Worm (Caenorhabditis elegans): ENCODE measurements around the gene nas-10.

Gene nas-10

ce11 chrX:10966251-10966650 is 2.9 kb upstream of the nas-10 start, which contains the start of gene lge-1:
Gene lge-1 (plus strand): TSS chrX:10966551.
- TF ChIP-seq npax-4 (tag; optimal IDR thresholded peaks at IDR 0.05), result no peak
- TF ChIP-seq K02D7.2 (tag; optimal IDR thresholded peaks at IDR 0.05), result no peak
- TF ChIP-seq zip-5 (tag; optimal IDR thresholded peaks at IDR 0.05), result no peak
- TF ChIP-seq unc-86 (tag; optimal IDR thresholded peaks at IDR 0.05), result no peak

ce11 chrX:10965508-10965907 is 2.2 kb upstream of the nas-10 start:
- TF ChIP-seq zip-5 (tag; optimal IDR thresholded peaks at IDR 0.05) (no peak), unc-42 (tag; optimal IDR thresholded peaks at IDR 0.05) (peak; percentile 60)

ce11 chrX:10961724-10962123 is 1.6 kb downstream of the nas-10 start:
- TF ChIP-seq hlh-13 (GFP tag; optimal IDR thresholded peaks at IDR 0.05), result no peak
- no peak for TF ChIP-seq unc-42 (tag; optimal IDR thresholded peaks at IDR 0.05)
- no peak for TF ChIP-seq K02D7.2 (tag; optimal IDR thresholded peaks at IDR 0.05)
- no peak for TF ChIP-seq unc-3 (GFP tag; conservative IDR thresholded peaks at IDR 0.05)
- no peak for TF ChIP-seq unc-3 (tag; optimal IDR thresholded peaks at IDR 0.05)
- TF ChIP-seq ceh-24 (tag; optimal IDR thresholded peaks at IDR 0.05), result no peak
- no peak for TF ChIP-seq elt-4 (tag; optimal IDR thresholded peaks at IDR 0.05)
- TF ChIP-seq ceh-48 (tag; optimal IDR thresholded peaks at IDR 0.05), result no peak
- no peak for TF ChIP-seq pqm-1 (tag; optimal IDR thresholded peaks at IDR 0.05)
- no peak for TF ChIP-seq madf-2 (tag; optimal IDR thresholded peaks at IDR 0.05)
- TF ChIP-seq Y22D7AL.16 (tag; optimal IDR thresholded peaks at IDR 0.05), result no peak
- no peak for TF ChIP-seq lim-6 (tag; optimal IDR thresholded peaks at IDR 0.05)
- TF ChIP-seq unc-86 (tag; optimal IDR thresholded peaks at IDR 0.05), result no peak
- no peak for TF ChIP-seq T23F11.4 (GFP tag; optimal IDR thresholded peaks at IDR 0.05)
- no peak for TF ChIP-seq sox-2 (GFP tag; IDR thresholded peaks at IDR 0.05)

ce11 chrX:10959136-10959535 is 4.2 kb downstream of the nas-10 start, which contains the start of gene K09C8.2:
Gene K09C8.2 (plus strand): TSS chrX:10959436.
- TF ChIP-seq sox-2 (GFP tag; IDR thresholded peaks at IDR 0.05) (no peak), hlh-8 (tag; optimal IDR thresholded peaks at IDR 0.05) (no peak), dmd-4 (tag; optimal IDR thresholded peaks at IDR 0.05; ENCODE audit: borderline replicate concordance) (no peak), ceh-45 (GFP tag; IDR thresholded peaks at IDR 0.05) (no peak), zip-5 (tag; optimal IDR thresholded peaks at IDR 0.05) (no peak), ceh-9 (tag; optimal IDR thresholded peaks at IDR 0.05) (no peak), ref-2 (tag; optimal IDR thresholded peaks at IDR 0.05) (no peak), C08G9.2 (tag; optimal IDR thresholded peaks at IDR 0.05) (no peak), pat-9 (tag; optimal IDR thresholded peaks at IDR 0.05) (no peak), gmeb-2 (tag; optimal IDR thresholded peaks at IDR 0.05) (no peak), ceh-30 (tag; optimal IDR thresholded peaks at IDR 0.05) (no peak), fax-1 (tag; optimal IDR thresholded peaks at IDR 0.05) (no peak), pqm-1 (tag; optimal IDR thresholded peaks at IDR 0.05) (no peak)

- TF ChIP-seq ceh-19 (GFP tag; optimal IDR thresholded peaks at IDR 0.05) (no peak), tbx-2 (tag; optimal IDR thresholded peaks at IDR 0.05) (no peak), dve-1 (tag; optimal IDR thresholded peaks at IDR 0.05) (no peak), pros-1 (tag; optimal IDR thresholded peaks at IDR 0.05) (no peak)
Observed at ce11 chrX:10958427-10958826, 4.9 kb downstream of the nas-10 start, which contains the start of gene nlp-19. Gene nlp-19 (plus strand): TSS chrX:10958727.

- TF ChIP-seq elt-2 (tag; optimal IDR thresholded peaks at IDR 0.05), result peak; percentile 66
- TF ChIP-seq sdc-2 (tag; optimal IDR thresholded peaks at IDR 0.05), result no peak
Observed at ce11 chrX:10956972-10957678, 6.2 kb downstream of the nas-10 start.

All from whole organism, late embryonic.